Fruit fly (Drosophila melanogaster) whole organism, embryonic: ENCODE data around the gene aru.
A peak's percentile ranks its signal among the peaks of the same experiment; 100 is the strongest.

Experiments used
- Ada2b ChIP-seq: fragments of 200-800 bp; sonication (Bioruptor generic); IDR thresholded peaks from 2 replicates; pipeline ENCODE4 v1.3.6; 2022; ENCODE audit warnings: missing biosample characterization, missing genetic modification characterization
- Bteb2 ChIP-seq: fragments of 200-800 bp; sonication (Bioruptor generic); optimal IDR thresholded peaks from 2 replicates; lab custom pipeline; 2016; ENCODE audit warnings: missing biosample characterization, missing genetic modification characterization
- CG10147 ChIP-seq: fragments of 200-800 bp; sonication (Bioruptor generic); optimal IDR thresholded peaks from 2 replicates; lab custom pipeline; 2019; ENCODE audit warnings: missing biosample characterization, mild to moderate bottlenecking, missing genetic modification characterization, moderate library complexity
- CG10267 ChIP-seq: fragments of 200-800 bp; sonication (Bioruptor generic); optimal IDR thresholded peaks from 2 replicates; lab custom pipeline; 2018; ENCODE audit warnings: missing biosample characterization, mild to moderate bottlenecking, missing genetic modification characterization, moderate library complexity
- CG12155 ChIP-seq: fragments of 200-800 bp; sonication (Bioruptor generic); optimal IDR thresholded peaks from 3 replicates; lab custom pipeline; 2016; ENCODE audit warnings: missing biosample characterization, missing genetic modification characterization
- CG14710 ChIP-seq: fragments of 200-800 bp; sonication (Bioruptor generic); optimal IDR thresholded peaks from 3 replicates; lab custom pipeline; 2019; ENCODE audit warnings: missing biosample characterization, mild to moderate bottlenecking, missing genetic modification characterization, moderate library complexity
- CG16815 ChIP-seq: fragments of 200-800 bp; sonication (Bioruptor generic); optimal IDR thresholded peaks from 3 replicates; lab custom pipeline; 2017; ENCODE audit warnings: missing biosample characterization, mild to moderate bottlenecking, missing genetic modification characterization
- CG16863 ChIP-seq: fragments of 200-800 bp; sonication (Bioruptor generic); optimal IDR thresholded peaks from 3 replicates; lab custom pipeline; 2016; ENCODE audit warnings: missing biosample characterization, missing genetic modification characterization
- CG18619 ChIP-seq: fragments of 200-800 bp; sonication (Bioruptor generic); optimal IDR thresholded peaks from 3 replicates; lab custom pipeline; 2017; ENCODE audit warnings: missing biosample characterization, mild to moderate bottlenecking, missing genetic modification characterization
- CG18764 ChIP-seq: fragments of 200-800 bp; sonication (Bioruptor generic); optimal IDR thresholded peaks from 3 replicates; lab custom pipeline; 2016; ENCODE audit warnings: missing biosample characterization, missing genetic modification characterization
- CG2116 ChIP-seq: fragments of 200-800 bp; sonication (Bioruptor generic); optimal IDR thresholded peaks from 3 replicates; lab custom pipeline; 2018; ENCODE audit warnings: missing biosample characterization, mild to moderate bottlenecking, missing genetic modification characterization
- CG30020 ChIP-seq: fragments of 200-800 bp; optimal IDR thresholded peaks from 2 replicates; lab custom pipeline; 2019; ENCODE audit warnings: missing biosample characterization, mild to moderate bottlenecking, missing genetic modification characterization, moderate library complexity
- CG31388 ChIP-seq: fragments of 200-800 bp; sonication (Bioruptor generic); optimal IDR thresholded peaks from 2 replicates; lab custom pipeline; 2016; ENCODE audit warnings: missing biosample characterization, missing genetic modification characterization
- CG34224 ChIP-seq: fragments of 200-800 bp; sonication (Bioruptor generic); IDR thresholded peaks from 3 replicates; pipeline ENCODE4 v1.3.6; 2022; ENCODE audit warnings: missing biosample characterization, missing genetic modification characterization; ENCODE audit not compliant: partially characterized antibody
- CG4282 ChIP-seq: fragments of 200-800 bp; sonication (Bioruptor generic); optimal IDR thresholded peaks from 2 replicates; lab custom pipeline; 2016; ENCODE audit warnings: missing biosample characterization, missing genetic modification characterization
- CG4854 ChIP-seq: fragments of 200-800 bp; sonication (Bioruptor generic); optimal IDR thresholded peaks from 2 replicates; lab custom pipeline; 2016; ENCODE audit warnings: missing biosample characterization, missing genetic modification characterization, inconsistent platforms
- CG6175 ChIP-seq: fragments of 200-800 bp; sonication (Bioruptor generic); IDR thresholded peaks from 3 replicates; pipeline ENCODE4 v1.3.6; 2022; ENCODE audit warnings: missing biosample characterization, missing genetic modification characterization
- CG6813 ChIP-seq: fragments of 200-800 bp; sonication (Bioruptor generic); optimal IDR thresholded peaks from 2 replicates; lab custom pipeline; 2017; ENCODE audit warnings: missing biosample characterization, missing genetic modification characterization, mild to moderate bottlenecking, moderate library complexity, missing genetic modification reagents
- CG7357 ChIP-seq: fragments of 200-800 bp; sonication (Bioruptor generic); IDR thresholded peaks from 3 replicates; pipeline ENCODE4 v1.3.6; 2022; ENCODE audit warnings: missing biosample characterization, missing genetic modification characterization
- CG7372 ChIP-seq: fragments of 200-800 bp; sonication (Bioruptor generic); IDR thresholded peaks from 2 replicates; pipeline ENCODE4 v1.3.6; 2022; ENCODE audit warnings: missing biosample characterization, missing genetic modification characterization
- CG7963 ChIP-seq: fragments of 200-800 bp; sonication (Bioruptor generic); IDR thresholded peaks from 3 replicates; pipeline ENCODE4 v1.3.6; 2022; ENCODE audit warnings: missing biosample characterization, missing genetic modification characterization; ENCODE audit not compliant: partially characterized antibody
- CG8944 ChIP-seq: fragments of 200-800 bp; sonication (Bioruptor generic); optimal IDR thresholded peaks from 3 replicates; lab custom pipeline; 2016; ENCODE audit warnings: missing biosample characterization, missing genetic modification characterization
- CG9932 ChIP-seq: fragments of 200-800 bp; sonication (Bioruptor generic); IDR thresholded peaks from 2 replicates; pipeline ENCODE4 v1.3.6; 2022; ENCODE audit warnings: missing biosample characterization, missing genetic modification characterization
- CkIIα-i1 ChIP-seq: fragments of 200-800 bp; sonication (Bioruptor generic); IDR thresholded peaks from 2 replicates; pipeline ENCODE4 v1.3.6; 2022; ENCODE audit warnings: missing biosample characterization, missing genetic modification characterization
- Hr3 ChIP-seq: fragments of 200-800 bp; sonication (Bioruptor generic); optimal IDR thresholded peaks from 3 replicates; lab custom pipeline; 2016; ENCODE audit warnings: missing biosample characterization, missing genetic modification characterization
- Mes4 ChIP-seq: fragments of 200-800 bp; sonication (Bioruptor generic); optimal IDR thresholded peaks from 2 replicates; lab custom pipeline; 2016; ENCODE audit warnings: missing biosample characterization, missing genetic modification characterization
- NC2β ChIP-seq: fragments of 200-800 bp; sonication (Bioruptor generic); optimal IDR thresholded peaks from 2 replicates; lab custom pipeline; 2016; ENCODE audit warnings: missing biosample characterization, missing genetic modification characterization
- NFAT ChIP-seq: fragments of 200-800 bp; sonication (Bioruptor generic); IDR thresholded peaks from 2 replicates; pipeline ENCODE4 v1.3.6; 2022; ENCODE audit warnings: missing biosample characterization, missing genetic modification characterization
- NfI ChIP-seq: fragments of 200-800 bp; sonication (Bioruptor generic); optimal IDR thresholded peaks from 3 replicates; lab custom pipeline; 2018; ENCODE audit warnings: missing biosample characterization, mild to moderate bottlenecking, missing genetic modification characterization, moderate library complexity
- Rx ChIP-seq: fragments of 200-800 bp; sonication (Bioruptor generic); IDR thresholded peaks from 2 replicates; pipeline ENCODE4 v1.3.6; 2022; ENCODE audit warnings: missing biosample characterization, missing genetic modification characterization
- TFAM ChIP-seq: fragments of 200-800 bp; sonication (Bioruptor generic); optimal IDR thresholded peaks from 2 replicates; lab custom pipeline; 2017; ENCODE audit warnings: missing biosample characterization, missing genetic modification characterization, inconsistent platforms
- YL-1 ChIP-seq: fragments of 200-800 bp; sonication (Bioruptor generic); optimal IDR thresholded peaks from 3 replicates; lab custom pipeline; 2017; ENCODE audit warnings: missing biosample characterization, mild to moderate bottlenecking, missing genetic modification characterization
- cad ChIP-seq: fragments of >200 bp; optimal IDR thresholded peaks from 2 replicates; lab custom pipeline; 2017; ENCODE audit warnings: missing biosample characterization, missing genetic modification characterization
- cato ChIP-seq: fragments of 200-800 bp; sonication (Bioruptor generic); optimal IDR thresholded peaks from 2 replicates; lab custom pipeline; 2016; ENCODE audit warnings: missing biosample characterization, missing genetic modification characterization, borderline replicate concordance
- dm ChIP-seq: fragments of 200-800 bp; sonication (Bioruptor generic); optimal IDR thresholded peaks from 3 replicates; lab custom pipeline; 2016; ENCODE audit warnings: missing biosample characterization, missing genetic modification characterization
- dmrt11E ChIP-seq: fragments of 200-800 bp; sonication (Bioruptor generic); optimal IDR thresholded peaks from 3 replicates; lab custom pipeline; 2018; ENCODE audit warnings: missing biosample characterization, mild to moderate bottlenecking, missing genetic modification characterization, moderate library complexity
- emc ChIP-seq: fragments of 200-800 bp; sonication (Bioruptor generic); optimal IDR thresholded peaks from 2 replicates; lab custom pipeline; 2016; ENCODE audit warnings: missing biosample characterization, missing genetic modification characterization
- en ChIP-seq: fragments of 200-800 bp; sonication (Bioruptor generic); optimal IDR thresholded peaks from 2 replicates; lab custom pipeline; 2016; ENCODE audit warnings: missing biosample characterization, missing genetic modification characterization
- eve ChIP-seq, 2 experiments: fragments of >200 bp; optimal IDR thresholded peaks; 2 replicates each; lab custom pipeline; 2017; ENCODE audit warnings: missing biosample characterization in 2 of 2, missing genetic modification characterization in 2 of 2
- fd102C ChIP-seq: fragments of 200-800 bp; sonication (Bioruptor generic); optimal IDR thresholded peaks from 2 replicates; lab custom pipeline; 2018; ENCODE audit warnings: missing biosample characterization, mild to moderate bottlenecking, missing genetic modification characterization, moderate library complexity
- grau ChIP-seq: fragments of 200-800 bp; optimal IDR thresholded peaks from 3 replicates; lab custom pipeline; 2019; ENCODE audit warnings: missing biosample characterization, mild to moderate bottlenecking, missing genetic modification characterization, moderate library complexity
- gsb-n ChIP-seq: fragments of 200-800 bp; sonication (Bioruptor generic); optimal IDR thresholded peaks from 3 replicates; lab custom pipeline; 2018; ENCODE audit warnings: missing biosample characterization, mild to moderate bottlenecking, missing genetic modification characterization
- maf-S ChIP-seq: fragments of 200-800 bp; sonication (Bioruptor generic); optimal IDR thresholded peaks from 2 replicates; lab custom pipeline; 2016; ENCODE audit warnings: missing biosample characterization, missing genetic modification characterization
- nerfin-1 ChIP-seq: fragments of 200-800 bp; sonication (Bioruptor generic); optimal IDR thresholded peaks from 3 replicates; lab custom pipeline; 2019; ENCODE audit warnings: missing biosample characterization, mild to moderate bottlenecking, missing genetic modification characterization, moderate library complexity
- nerfin-2 ChIP-seq: fragments of 200-800 bp; sonication (Bioruptor generic); IDR thresholded peaks from 2 replicates; pipeline ENCODE4 v1.3.6; 2022; ENCODE audit warnings: missing biosample characterization, missing genetic modification characterization; ENCODE audit not compliant: partially characterized antibody
- p53 ChIP-seq: fragments of 200-800 bp; sonication (Bioruptor generic); optimal IDR thresholded peaks from 2 replicates; lab custom pipeline; 2016; ENCODE audit warnings: missing biosample characterization, missing genetic modification characterization
- rib ChIP-seq: fragments of 200-800 bp; sonication (Bioruptor generic); IDR thresholded peaks from 2 replicates; pipeline ENCODE4 v1.3.6; 2022; ENCODE audit warnings: missing biosample characterization, missing genetic modification characterization
- sens ChIP-seq: fragments of 200-800 bp; sonication (Bioruptor generic); peaks from one replicate; lab custom pipeline; 2016; ENCODE audit warnings: missing biosample characterization, missing genetic modification characterization
- shn ChIP-seq: fragments of 200-800 bp; sonication (Bioruptor generic); optimal IDR thresholded peaks from 3 replicates; lab custom pipeline; 2016; ENCODE audit warnings: missing biosample characterization, missing genetic modification characterization
- zen ChIP-seq: fragments of 200-800 bp; sonication (Bioruptor generic); optimal IDR thresholded peaks from 3 replicates; lab custom pipeline; 2018; ENCODE audit warnings: missing biosample characterization, mild to moderate bottlenecking, missing genetic modification characterization, moderate library complexity
- zf30C ChIP-seq: fragments of 200-800 bp; sonication (Bioruptor generic); optimal IDR thresholded peaks from 3 replicates; lab custom pipeline; 2018; ENCODE audit warnings: missing biosample characterization, mild to moderate bottlenecking, missing genetic modification characterization

Gene aru

dm6 chr2L:855052-855547, 13.1 kb downstream of the aru start, which contains the start of gene CG13949 (continued):
- TF ChIP-seq Bteb2 (peak; percentile 75), CkIIα-i1 (GFP tag; lab: Robert Waterston, UW) (no peak), CG4282 (GFP tag; lab: Kevin White, UChicago) (peak; percentile 35), CG30020 (peak; percentile 23), nerfin-2 (no peak), CG34224 (GFP tag; lab: Robert Waterston, UW) (0 out of 3 replicates have a peak, but pooled peaks have one; percentile 47), NfI (peak; percentile 62), CG6175 (GFP tag; lab: Robert Waterston, UW) (no peak; the same call in 2 of the 3 replicates), emc (GFP tag; lab: Kevin White, UChicago) (no peak), sens (GFP tag; lab: Kevin White, UChicago) (peak; percentile 94), NC2β (peak; percentile 41), Ada2b (GFP tag; lab: Robert Waterston, UW) (peak; percentile 73; the same call in 1 of the 2 replicates), CG18764 (GFP tag; lab: Kevin White, UChicago) (peak; percentile 10), CG9932 (GFP tag; lab: Robert Waterston, UW) (peak; percentile 87), CG16815 (GFP tag; lab: Kevin White, UChicago) (no peak), dm (GFP tag; lab: Kevin White, UChicago) (peak; percentile 25), rib (GFP tag; lab: Robert Waterston, UW) (peak; percentile 80), p53 (GFP tag; lab: Kevin White, UChicago) (peak; percentile 14), fd102C (GFP tag; lab: Kevin White, UChicago) (no peak), Rx (peak; percentile 57; the same call in 1 of the 2 replicates), nerfin-1 (peak; percentile 43), YL-1 (GFP tag; lab: Kevin White, UChicago) (no peak), Mes4 (GFP tag; lab: Kevin White, UChicago) (peak; percentile 21), maf-S (GFP tag; lab: Kevin White, UChicago) (peak; percentile 60), gsb-n (peak; percentile 38), CG8944 (peak; percentile 31), CG12155 (GFP tag; lab: Kevin White, UChicago) (peak; percentile 69), CG7357 (GFP tag; lab: Robert Waterston, UW) (no peak), CG16863 (GFP tag; lab: Kevin White, UChicago) (peak; percentile 23), CG4854 (GFP tag; lab: Kevin White, UChicago) (peak; percentile 47), cato (no peak), NFAT (GFP tag; lab: Robert Waterston, UW) (peak; percentile 79), eve (GFP tag; optimal IDR thresholded peaks at IDR 0.05; lab: Kevin White, UChicago) (no peak), CG6813 (GFP tag; lab: Kevin White, UChicago) (peak; percentile 30), Hr3 (peak; percentile 51), CG31388 (GFP tag; lab: Kevin White, UChicago) (peak; percentile 28), zen (tag; lab: Kevin White, UChicago) (peak; percentile 24), shn (GFP tag; lab: Kevin White, UChicago) (peak; percentile 59), CG7372 (peak; percentile 56; the same call in 1 of the 2 replicates), grau (tag; lab: Kevin White, UChicago) (peak; percentile 68), CG14710 (tag; lab: Kevin White, UChicago) (peak; percentile 55), cad (GFP tag; lab: Kevin White, UChicago) (no peak), CG18619 (GFP tag; lab: Kevin White, UChicago) (peak; percentile 6), CG10147 (peak; percentile 44), dmrt11E (peak; percentile 21), en (GFP tag; lab: Kevin White, UChicago) (peak; percentile 42), zf30C (GFP tag; lab: Kevin White, UChicago) (peak; percentile 85), CG2116 (GFP tag; lab: Kevin White, UChicago) (peak; percentile 54), TFAM (GFP tag; lab: Kevin White, UChicago) (no peak), CG7963 (GFP tag; lab: Robert Waterston, UW) (no peak), CG10267 (peak; percentile 72)
